Worm (Caenorhabditis elegans) whole organism, L4 larva: Measurements from ENCODE around the gene T16A1.5.
A peak's percentile ranks its signal among the peaks of the same experiment; 100 is the strongest.

Source experiments
- F10B5.3 ChIP-seq: sonication (generic microtip); optimal IDR thresholded peaks from 2 replicates; lab custom pipeline; 2016; ENCODE audit warnings: mild to moderate bottlenecking, missing genetic modification characterization, missing compliant biosample characterization
- R02D3.7 ChIP-seq: fragments of 150-350 bp; sonication (generic microtip); optimal IDR thresholded peaks from 3 replicates; lab custom pipeline; 2014; ENCODE audit warnings: missing biosample characterization, missing genetic modification characterization
- T26A8.4 ChIP-seq: fragments of 200-800 bp; sonication (Bioruptor generic); IDR thresholded peaks from 2 replicates; pipeline ENCODE4 v1.3.6; 2022; ENCODE audit warnings: missing genetic modification characterization, missing compliant biosample characterization
- Y48G9A.11 ChIP-seq: fragments of 200-800 bp; sonication (Bioruptor generic); IDR thresholded peaks from 2 replicates; pipeline ENCODE4 v1.3.6; 2022; ENCODE audit warnings: missing genetic modification reagents, missing genetic modification characterization, missing compliant biosample characterization
- Y5F2A.4 ChIP-seq: fragments of 200-800 bp; sonication (Bioruptor generic); optimal IDR thresholded peaks from 2 replicates; lab custom pipeline; 2018; ENCODE audit warnings: mild to moderate bottlenecking, missing genetic modification characterization, missing compliant biosample characterization
- ZK546.5 ChIP-seq, 2 experiments: sonication (generic microtip); optimal IDR thresholded peaks; 2 replicates each; lab custom pipeline; 2017; ENCODE audit warnings: missing biosample characterization in 2 of 2, missing genetic modification characterization in 2 of 2
- aha-1 ChIP-seq: fragments of 150-350 bp; peaks from one replicate; lab custom pipeline; 2014; ENCODE audit warnings: missing biosample characterization, missing genetic modification characterization
- aly-2 ChIP-seq: sonication (generic microtip); optimal IDR thresholded peaks from 2 replicates; lab custom pipeline; 2018; ENCODE audit warnings: missing biosample characterization, missing genetic modification characterization
- arid-1 ChIP-seq: fragments of 200-800 bp; sonication (Bioruptor generic); conservative IDR thresholded peaks from 2 replicates; pipeline ENCODE4 v1.3.6; 2022; ENCODE audit warnings: missing genetic modification reagents, missing genetic modification characterization, missing compliant biosample characterization
- ceh-82 ChIP-seq: sonication (generic microtip); optimal IDR thresholded peaks from 2 replicates; lab custom pipeline; 2017; ENCODE audit warnings: missing biosample characterization, missing genetic modification characterization
- daf-16 ChIP-seq, 3 experiments: sonication (generic microtip); optimal IDR thresholded peaks; 2 replicates each; lab custom pipeline; 2016 to 2017; ENCODE audit warnings: missing genetic modification characterization in 3 of 3, missing genetic modification reagents in 3 of 3, mild to moderate bottlenecking in 2 of 3, missing compliant biosample characterization in 2 of 3, missing biosample characterization in 1 of 3, moderate library complexity in 1 of 3
- dmd-6 ChIP-seq: fragments of 200-800 bp; sonication (Bioruptor generic); IDR thresholded peaks from 2 replicates; pipeline ENCODE4 v1.3.6; 2022; ENCODE audit warnings: missing genetic modification reagents, missing genetic modification characterization, missing compliant biosample characterization
- dmd-9 ChIP-seq: fragments of 200-800 bp; sonication (Bioruptor generic); IDR thresholded peaks from 2 replicates; pipeline ENCODE4 v1.3.6; 2022; ENCODE audit warnings: missing genetic modification reagents, missing genetic modification characterization, missing compliant biosample characterization
- dpl-1 ChIP-seq: fragments of 150-350 bp; optimal IDR thresholded peaks from 2 replicates; lab custom pipeline; 2014; ENCODE audit warnings: missing biosample characterization, missing genetic modification reagents, missing genetic modification characterization
- jun-1 ChIP-seq: fragments of 150-350 bp; optimal IDR thresholded peaks from 2 replicates; lab custom pipeline; 2014; ENCODE audit warnings: missing biosample characterization, missing genetic modification reagents, missing genetic modification characterization
- lim-7 ChIP-seq: fragments of 200-800 bp; sonication (Bioruptor generic); IDR thresholded peaks from 2 replicates; pipeline ENCODE4 v1.3.6; 2022; ENCODE audit warnings: missing genetic modification characterization, missing compliant biosample characterization
- lin-1 ChIP-seq: fragments of 200-800 bp; sonication (Bioruptor generic); IDR thresholded peaks from 2 replicates; pipeline ENCODE4 v1.3.6; 2022; ENCODE audit warnings: missing genetic modification reagents, missing genetic modification characterization, missing compliant biosample characterization
- lin-13 ChIP-seq: fragments of 150-350 bp; optimal IDR thresholded peaks from 2 replicates; lab custom pipeline; 2014; ENCODE audit warnings: missing biosample characterization, missing genetic modification reagents, missing genetic modification characterization
- lin-38 ChIP-seq: fragments of 200-800 bp; sonication (Bioruptor generic); IDR thresholded peaks from 2 replicates; pipeline ENCODE4 v1.3.6; 2022; ENCODE audit warnings: missing genetic modification reagents, missing genetic modification characterization, missing compliant biosample characterization
- lir-3 ChIP-seq: sonication (generic microtip); optimal IDR thresholded peaks from 2 replicates; lab custom pipeline; 2016; ENCODE audit warnings: mild to moderate bottlenecking, missing genetic modification characterization, missing compliant biosample characterization
- lsy-2 ChIP-seq, 2 experiments: fragments of 150-350 bp in 1 of 2; sonication (generic microtip) in 1 of 2; optimal IDR thresholded peaks; 2 replicates each; lab custom pipeline; 2014 to 2017; ENCODE audit warnings: missing biosample characterization in 2 of 2, missing genetic modification characterization in 2 of 2
- madf-9 ChIP-seq: fragments of 200-800 bp; sonication (Bioruptor generic); conservative IDR thresholded peaks from 2 replicates; pipeline ENCODE4 v1.3.6; 2022; ENCODE audit warnings: missing genetic modification reagents, missing genetic modification characterization, missing compliant biosample characterization
- nhr-25 ChIP-seq: sonication (generic microtip); optimal IDR thresholded peaks from 2 replicates; lab custom pipeline; 2017; ENCODE audit warnings: missing genetic modification characterization, mild to moderate bottlenecking, missing compliant biosample characterization, antibody characterized with exemption, moderate library complexity, borderline replicate concordance; ENCODE audit not compliant: insufficient read depth
- nhr-28 ChIP-seq: fragments of 150-350 bp; optimal IDR thresholded peaks from 2 replicates; lab custom pipeline; 2014; ENCODE audit warnings: missing biosample characterization, missing genetic modification characterization
- nhr-6 ChIP-seq: fragments of 150-350 bp; optimal IDR thresholded peaks from 2 replicates; lab custom pipeline; 2014; ENCODE audit warnings: missing biosample characterization, missing genetic modification characterization
- pha-4 ChIP-seq, 2 experiments: fragments of 150-350 bp in 1 of 2; fragments of 200-800 bp in 1 of 2; sonication (Bioruptor generic) in 1 of 2; IDR thresholded peaks in 1 of 2; optimal IDR thresholded peaks in 1 of 2; 2 replicates each; pipeline versions ENCODE4 v1.3.6 to Lab custom; 2014 to 2022; ENCODE audit warnings: missing genetic modification characterization in 2 of 2, missing genetic modification reagents in 2 of 2, missing biosample characterization in 1 of 2, missing compliant biosample characterization in 1 of 2
- pqm-1 ChIP-seq: sonication (generic microtip); optimal IDR thresholded peaks from 2 replicates; lab custom pipeline; 2017; ENCODE audit warnings: missing biosample characterization, missing genetic modification characterization
- rbr-2 ChIP-seq: sonication (generic microtip); optimal IDR thresholded peaks from 2 replicates; lab custom pipeline; 2016; ENCODE audit warnings: missing genotype, missing genetic modification characterization, missing compliant biosample characterization
- saeg-2 ChIP-seq: fragments of 200-800 bp; sonication (Bioruptor generic); IDR thresholded peaks from 2 replicates; pipeline ENCODE4 v1.3.6; 2022; ENCODE audit warnings: missing genetic modification reagents, missing genetic modification characterization, missing compliant biosample characterization
- unc-62 ChIP-seq, 3 experiments: fragments of 150-350 bp in 1 of 3; sonication (generic microtip); optimal IDR thresholded peaks in 2 of 3; peaks in 1 of 3; 1 replicate in 1 of 3; 2 replicates in 2 of 3; lab custom pipeline; 2014 to 2017; ENCODE audit warnings: missing biosample characterization in 3 of 3, missing genetic modification characterization in 3 of 3, missing genetic modification reagents in 3 of 3, missing genotype in 1 of 3
- zag-1 ChIP-seq: fragments of 150-350 bp; optimal IDR thresholded peaks from 2 replicates; lab custom pipeline; 2014; ENCODE audit warnings: missing biosample characterization, missing genetic modification characterization
- zfp-2 ChIP-seq: sonication (generic microtip); optimal IDR thresholded peaks from 2 replicates; lab custom pipeline; 2016; ENCODE audit warnings: mild to moderate bottlenecking, missing genetic modification characterization, missing compliant biosample characterization
- zip-11 ChIP-seq: fragments of 200-800 bp; sonication (Bioruptor generic); IDR thresholded peaks from 2 replicates; pipeline ENCODE4 v1.3.6; 2022; ENCODE audit warnings: missing genetic modification characterization, missing compliant biosample characterization
- zip-2 ChIP-seq: fragments of 150-350 bp; optimal IDR thresholded peaks from 2 replicates; lab custom pipeline; 2014; ENCODE audit warnings: missing biosample characterization, missing genetic modification characterization
- ztf-11 ChIP-seq: fragments of 150-350 bp; optimal IDR thresholded peaks from 2 replicates; lab custom pipeline; 2014; ENCODE audit warnings: missing biosample characterization, missing genetic modification characterization

The T16A1.5 gene

ce11 chrII:2099139-2099976, 15.7 kb upstream of the T16A1.5 start, which contains the start of gene math-42:
math-42 (plus strand) TSS chrII:2099926.
- peak; percentile 31 for TF ChIP-seq nhr-28
- no peak for TF ChIP-seq Y5F2A.4 (GFP tag; lab: Kevin White, UChicago)
- TF ChIP-seq daf-16 (GFP tag; optimal IDR thresholded peaks at IDR 0.05; lab: Kevin White, UChicago): no peak
- peak; percentile 63 for TF ChIP-seq daf-16 (tag; optimal IDR thresholded peaks at IDR 0.05; lab: Kevin White, UChicago)
- no peak for TF ChIP-seq jun-1 (tag; lab: Kevin White, UChicago)
- no peak for TF ChIP-seq ZK546.5 (tag; optimal IDR thresholded peaks at IDR 0.05; lab: Kevin White, UChicago)
- TF ChIP-seq dmd-6 (GFP tag; lab: Robert Waterston, UW): peak; percentile 9; the same call in 1 of the 2 replicates
- no peak for TF ChIP-seq F10B5.3
- TF ChIP-seq R02D3.7 (tag; lab: Kevin White, UChicago): no peak
- peak; percentile 52 for TF ChIP-seq pqm-1 (tag; lab: Kevin White, UChicago)
- no peak for TF ChIP-seq lin-38 (GFP tag; lab: Robert Waterston, UW)
- TF ChIP-seq saeg-2: no peak
- TF ChIP-seq madf-9: no peak
- TF ChIP-seq nhr-25: no peak
- TF ChIP-seq zfp-2 (tag; lab: Kevin White, UChicago): no peak
- peak in 1 of 2 experiments; percentile 62 for TF ChIP-seq unc-62 (GFP tag; optimal IDR thresholded peaks at IDR 0.05 in 1 of 2; lab: Kevin White, UChicago)
- no peak for TF ChIP-seq unc-62 (tag; optimal IDR thresholded peaks at IDR 0.05; lab: Kevin White, UChicago)
- no peak for TF ChIP-seq Y48G9A.11 (GFP tag; lab: Robert Waterston, UW)
- TF ChIP-seq aha-1 (tag; lab: Kevin White, UChicago): peak; percentile 57
- no peak for TF ChIP-seq dmd-9 (GFP tag; lab: Robert Waterston, UW)
- TF ChIP-seq ceh-82 (tag; lab: Kevin White, UChicago): no peak
- no peak for TF ChIP-seq rbr-2 (tag; lab: Kevin White, UChicago)
- TF ChIP-seq lsy-2 (tag; optimal IDR thresholded peaks at IDR 0.05; lab: Kevin White, UChicago): no peak
- TF ChIP-seq ztf-11 (tag; lab: Kevin White, UChicago): no peak
- TF ChIP-seq T26A8.4 (GFP tag; lab: Robert Waterston, UW): no peak
- TF ChIP-seq, all 104 proteins: peak for 6

ce11 chrII:2094924-2095650, 11.5 kb upstream of the T16A1.5 start, which contains the start of gene T16A1.2:
T16A1.2 (plus strand) TSS chrII:2095600.
- TF ChIP-seq lin-13 (no peak), dpl-1 (GFP tag; lab: Kevin White, UChicago) (no peak), zag-1 (tag; lab: Kevin White, UChicago) (no peak), jun-1 (tag; lab: Kevin White, UChicago) (no peak), nhr-6 (tag; lab: Kevin White, UChicago) (no peak), zip-11 (GFP tag; lab: Robert Waterston, UW) (no peak), lin-1 (no peak)
- TF ChIP-seq, all 104 proteins: peak for 0

ce11 chrII:2093456-2093926, 9.9 kb upstream of the T16A1.5 start, which contains the start of gene fbxb-37:
fbxb-37 (minus strand) TSS chrII:2093876.
- TF ChIP-seq unc-62 (GFP tag; optimal IDR thresholded peaks at IDR 0.05 in 1 of 2; lab: Kevin White, UChicago) (peak in 1 of 2 experiments; percentile 92), unc-62 (tag; optimal IDR thresholded peaks at IDR 0.05; lab: Kevin White, UChicago) (no peak), pha-4 (GFP tag; IDR thresholded peaks at IDR 0.05; lab: Robert Waterston, UW) (no peak), pha-4 (tag; optimal IDR thresholded peaks at IDR 0.05; lab: Kevin White, UChicago) (no peak), jun-1 (tag; lab: Kevin White, UChicago) (no peak), zip-2 (tag; lab: Kevin White, UChicago) (no peak), lim-7 (GFP tag; lab: Robert Waterston, UW) (no peak), lir-3 (tag; lab: Kevin White, UChicago) (no peak), aly-2 (tag; lab: Kevin White, UChicago) (no peak), arid-1 (GFP tag; lab: Robert Waterston, UW) (no peak)
